Fruit fly (Drosophila melanogaster) whole organism, embryonic: ENCODE results near the gene Gnpat.

Source experiments
- Ada2b ChIP-seq: fragments of 200-800 bp; sonication (Bioruptor generic); IDR thresholded peaks from 2 replicates; pipeline ENCODE4 v1.3.6; 2022; ENCODE audit warnings: missing biosample characterization, missing genetic modification characterization
- Atf-2 ChIP-seq: fragments of 200-800 bp; sonication (Bioruptor generic); optimal IDR thresholded peaks from 2 replicates; lab custom pipeline; 2016; ENCODE audit warnings: missing biosample characterization, missing genetic modification characterization
- Atf6 ChIP-seq: fragments of 200-800 bp; sonication (Bioruptor generic); IDR thresholded peaks from 2 replicates; pipeline ENCODE4 v1.3.6; 2022; ENCODE audit warnings: missing biosample characterization, missing genetic modification characterization
- Awh ChIP-seq: fragments of 200-800 bp; sonication (Bioruptor generic); IDR thresholded peaks from 2 replicates; pipeline ENCODE4, ENCODE4 v1.3.6; 2022; ENCODE audit warnings: missing biosample characterization, missing genetic modification characterization
- CG10959 ChIP-seq: fragments of 200-800 bp; sonication (Bioruptor generic); IDR thresholded peaks from 2 replicates; pipeline ENCODE4 v1.3.6; 2022; ENCODE audit warnings: missing biosample characterization, missing genetic modification characterization
- CG11695 ChIP-seq: fragments of 200-800 bp; sonication (Bioruptor generic); IDR thresholded peaks from 3 replicates; pipeline ENCODE4 v1.3.6; 2022; ENCODE audit warnings: missing biosample characterization, missing genetic modification characterization
- CG14441 ChIP-seq: fragments of 200-800 bp; sonication (Bioruptor generic); IDR thresholded peaks from 2 replicates; pipeline ENCODE4 v1.3.6; 2022; ENCODE audit warnings: missing biosample characterization, missing genetic modification characterization
- CG14667 ChIP-seq: fragments of 200-800 bp; sonication (Bioruptor generic); IDR thresholded peaks from 2 replicates; pipeline ENCODE4 v1.3.6; 2022; ENCODE audit warnings: missing biosample characterization, missing genetic modification characterization
- CG15696 ChIP-seq: fragments of 200-800 bp; sonication (Bioruptor generic); optimal IDR thresholded peaks from 2 replicates; lab custom pipeline; 2019; ENCODE audit warnings: missing biosample characterization, mild to moderate bottlenecking, missing genetic modification characterization, moderate library complexity
- CG17829 ChIP-seq: fragments of 200-800 bp; optimal IDR thresholded peaks from 2 replicates; lab custom pipeline; 2019; ENCODE audit warnings: missing biosample characterization, mild to moderate bottlenecking, missing genetic modification characterization, moderate library complexity
- CG1832 ChIP-seq: fragments of 200-800 bp; sonication (Bioruptor generic); optimal IDR thresholded peaks from 2 replicates; lab custom pipeline; 2017; ENCODE audit warnings: missing biosample characterization, mild to moderate bottlenecking, missing genetic modification characterization, inconsistent platforms
- CG18619 ChIP-seq: fragments of 200-800 bp; sonication (Bioruptor generic); optimal IDR thresholded peaks from 3 replicates; lab custom pipeline; 2017; ENCODE audit warnings: missing biosample characterization, mild to moderate bottlenecking, missing genetic modification characterization
- CG2889 ChIP-seq: fragments of 200-800 bp; sonication (Bioruptor generic); IDR thresholded peaks from 3 replicates; pipeline ENCODE4 v1.3.6; 2022; ENCODE audit warnings: missing biosample characterization, missing genetic modification characterization
- CG31224 ChIP-seq: fragments of 200-800 bp; sonication (Bioruptor generic); IDR thresholded peaks from 2 replicates; pipeline ENCODE4 v1.3.6; 2022; ENCODE audit warnings: missing biosample characterization, missing genetic modification characterization
- CG31441 ChIP-seq: fragments of 200-800 bp; sonication (Bioruptor generic); IDR thresholded peaks from 2 replicates; pipeline ENCODE4 v1.3.6; 2022; ENCODE audit warnings: missing biosample characterization, missing genetic modification characterization
- CG3838 ChIP-seq: fragments of 200-800 bp; sonication (Bioruptor generic); optimal IDR thresholded peaks from 3 replicates; lab custom pipeline; 2016; ENCODE audit warnings: missing biosample characterization, missing genetic modification characterization
- CG4404 ChIP-seq: fragments of 200-800 bp; sonication (Bioruptor generic); IDR thresholded peaks from 2 replicates; pipeline ENCODE4 v1.3.6; 2022; ENCODE audit warnings: missing biosample characterization, missing genetic modification characterization
- CG4820 ChIP-seq: fragments of 200-800 bp; sonication (Bioruptor generic); optimal IDR thresholded peaks from 3 replicates; lab custom pipeline; 2016; ENCODE audit warnings: missing biosample characterization, missing genetic modification characterization
- CG6791 ChIP-seq: fragments of 200-800 bp; sonication (Bioruptor generic); IDR thresholded peaks from 3 replicates; pipeline ENCODE4 v1.3.6; 2022; ENCODE audit warnings: missing biosample characterization, missing genetic modification characterization; ENCODE audit not compliant: partially characterized antibody
- CG8388 ChIP-seq: fragments of 200-800 bp; sonication (Bioruptor generic); optimal IDR thresholded peaks from 2 replicates; lab custom pipeline; 2019; ENCODE audit warnings: missing biosample characterization, mild to moderate bottlenecking, missing genetic modification characterization, moderate library complexity
- Dad ChIP-seq: fragments of 200-800 bp; sonication (Bioruptor generic); optimal IDR thresholded peaks from 3 replicates; lab custom pipeline; 2016; ENCODE audit warnings: missing biosample characterization, missing genetic modification characterization
- HLH4C ChIP-seq: fragments of 200-800 bp; sonication (Bioruptor generic); IDR thresholded peaks from 3 replicates; pipeline ENCODE4 v1.3.6; 2022; ENCODE audit warnings: missing biosample characterization, missing genetic modification characterization; ENCODE audit not compliant: partially characterized antibody
- Lim3 ChIP-seq: fragments of 200-800 bp; sonication (Bioruptor generic); IDR thresholded peaks from 2 replicates; pipeline ENCODE4 v1.3.6; 2022; ENCODE audit warnings: missing biosample characterization, missing genetic modification characterization
- Myb ChIP-seq: fragments of 200-800 bp; sonication (Bioruptor generic); optimal IDR thresholded peaks from 2 replicates; lab custom pipeline; 2016; ENCODE audit warnings: missing biosample characterization, missing genetic modification characterization
- Ptx1 ChIP-seq: fragments of 200-800 bp; sonication (Bioruptor generic); IDR thresholded peaks from 2 replicates; pipeline ENCODE4 v1.3.6; 2022; ENCODE audit warnings: missing biosample characterization, missing genetic modification characterization
- Spps ChIP-seq: fragments of 200-800 bp; sonication (Bioruptor generic); optimal IDR thresholded peaks from 2 replicates; lab custom pipeline; 2018; ENCODE audit warnings: missing biosample characterization, mild to moderate bottlenecking, missing genetic modification characterization
- Trl ChIP-seq, 3 experiments: fragments of >200 bp in 2 of 3; fragments of 200-800 bp in 1 of 3; sonication (Bioruptor generic) in 1 of 3; optimal IDR thresholded peaks; 2 replicates in 1 of 3; 3 replicates in 2 of 3; lab custom pipeline; 2016 to 2017; ENCODE audit warnings: missing biosample characterization in 1 of 3, missing genetic modification characterization in 1 of 3
- YL-1 ChIP-seq: fragments of 200-800 bp; sonication (Bioruptor generic); optimal IDR thresholded peaks from 3 replicates; lab custom pipeline; 2017; ENCODE audit warnings: missing biosample characterization, mild to moderate bottlenecking, missing genetic modification characterization
- az2 ChIP-seq: fragments of 200-800 bp; sonication (Bioruptor generic); optimal IDR thresholded peaks from 3 replicates; lab custom pipeline; 2016; ENCODE audit warnings: missing biosample characterization, missing genetic modification characterization
- bab2 ChIP-seq: fragments of 200-800 bp; sonication (Bioruptor generic); optimal IDR thresholded peaks from 2 replicates; lab custom pipeline; 2016; ENCODE audit warnings: missing biosample characterization, missing genetic modification characterization
- bbx ChIP-seq: fragments of 200-800 bp; sonication (Bioruptor generic); IDR thresholded peaks from 2 replicates; pipeline ENCODE4 v1.3.6; 2022; ENCODE audit warnings: missing biosample characterization, missing genetic modification characterization; ENCODE audit not compliant: partially characterized antibody
- bsh ChIP-seq, 2 experiments: fragments of 200-800 bp; sonication (Bioruptor generic); optimal IDR thresholded peaks; 2 replicates each; lab custom pipeline; 2017 to 2018; ENCODE audit warnings: mild to moderate bottlenecking in 2 of 2, missing biosample characterization in 2 of 2, missing genetic modification characterization in 2 of 2, moderate library complexity in 1 of 2
- chm ChIP-seq: fragments of 200-800 bp; sonication (Bioruptor generic); IDR thresholded peaks from 2 replicates; pipeline ENCODE4 v1.3.6; 2022; ENCODE audit warnings: missing biosample characterization, missing genetic modification characterization
- crc ChIP-seq: fragments of 200-800 bp; sonication (Bioruptor generic); optimal IDR thresholded peaks from 2 replicates; lab custom pipeline; 2016; ENCODE audit warnings: missing biosample characterization, missing genetic modification characterization
- dm ChIP-seq: fragments of 200-800 bp; sonication (Bioruptor generic); optimal IDR thresholded peaks from 3 replicates; lab custom pipeline; 2016; ENCODE audit warnings: missing biosample characterization, missing genetic modification characterization
- dmrt99B ChIP-seq: fragments of 200-800 bp; sonication (Bioruptor generic); optimal IDR thresholded peaks from 2 replicates; lab custom pipeline; 2018; ENCODE audit warnings: missing biosample characterization, mild to moderate bottlenecking, missing genetic modification characterization, moderate library complexity
- eyg ChIP-seq: fragments of 200-800 bp; sonication (Bioruptor generic); optimal IDR thresholded peaks from 3 replicates; lab custom pipeline; 2016; ENCODE audit warnings: missing biosample characterization, missing genetic modification characterization
- fu2 ChIP-seq: fragments of 200-800 bp; sonication (Bioruptor generic); optimal IDR thresholded peaks from 2 replicates; lab custom pipeline; 2016; ENCODE audit warnings: missing biosample characterization, missing genetic modification characterization
- gem ChIP-seq: fragments of 200-800 bp; sonication (Bioruptor generic); optimal IDR thresholded peaks from 2 replicates; lab custom pipeline; 2019; ENCODE audit warnings: missing biosample characterization, mild to moderate bottlenecking, missing genetic modification characterization, moderate library complexity
- grau ChIP-seq: fragments of 200-800 bp; optimal IDR thresholded peaks from 3 replicates; lab custom pipeline; 2019; ENCODE audit warnings: missing biosample characterization, mild to moderate bottlenecking, missing genetic modification characterization, moderate library complexity
- gsb-n ChIP-seq: fragments of 200-800 bp; sonication (Bioruptor generic); optimal IDR thresholded peaks from 3 replicates; lab custom pipeline; 2018; ENCODE audit warnings: missing biosample characterization, mild to moderate bottlenecking, missing genetic modification characterization
- insv ChIP-seq, 2 experiments: fragments of 200-800 bp; sonication (Bioruptor generic); optimal IDR thresholded peaks; 3 replicates each; lab custom pipeline; 2016 to 2018; ENCODE audit warnings: missing biosample characterization in 2 of 2, missing genetic modification characterization in 2 of 2
- inv ChIP-seq: fragments of 200-800 bp; sonication (Bioruptor generic); IDR thresholded peaks from 2 replicates; pipeline ENCODE4 v1.3.6; 2022; ENCODE audit warnings: missing biosample characterization, missing genetic modification characterization; ENCODE audit not compliant: partially characterized antibody
- lilli ChIP-seq: fragments of 200-800 bp; sonication (Bioruptor generic); optimal IDR thresholded peaks from 3 replicates; lab custom pipeline; 2016; ENCODE audit warnings: missing biosample characterization, missing genetic modification characterization
- nmo ChIP-seq: fragments of 200-800 bp; sonication (Bioruptor generic); optimal IDR thresholded peaks from 2 replicates; lab custom pipeline; 2018; ENCODE audit warnings: missing biosample characterization, mild to moderate bottlenecking, missing genetic modification characterization, moderate library complexity
- pzg ChIP-seq: fragments of 200-800 bp; sonication (Bioruptor generic); optimal IDR thresholded peaks from 3 replicates; lab custom pipeline; 2018; ENCODE audit warnings: missing biosample characterization, mild to moderate bottlenecking, missing genetic modification characterization, moderate library complexity
- tap ChIP-seq: fragments of 200-800 bp; optimal IDR thresholded peaks from 3 replicates; lab custom pipeline; 2019; ENCODE audit warnings: missing biosample characterization, mild to moderate bottlenecking, missing genetic modification characterization, moderate library complexity
- twi ChIP-seq: fragments of 200-800 bp; optimal IDR thresholded peaks from 2 replicates; lab custom pipeline; 2019; ENCODE audit warnings: missing biosample characterization, mild to moderate bottlenecking, missing genetic modification characterization, moderate library complexity

Gene Gnpat

DNA sequence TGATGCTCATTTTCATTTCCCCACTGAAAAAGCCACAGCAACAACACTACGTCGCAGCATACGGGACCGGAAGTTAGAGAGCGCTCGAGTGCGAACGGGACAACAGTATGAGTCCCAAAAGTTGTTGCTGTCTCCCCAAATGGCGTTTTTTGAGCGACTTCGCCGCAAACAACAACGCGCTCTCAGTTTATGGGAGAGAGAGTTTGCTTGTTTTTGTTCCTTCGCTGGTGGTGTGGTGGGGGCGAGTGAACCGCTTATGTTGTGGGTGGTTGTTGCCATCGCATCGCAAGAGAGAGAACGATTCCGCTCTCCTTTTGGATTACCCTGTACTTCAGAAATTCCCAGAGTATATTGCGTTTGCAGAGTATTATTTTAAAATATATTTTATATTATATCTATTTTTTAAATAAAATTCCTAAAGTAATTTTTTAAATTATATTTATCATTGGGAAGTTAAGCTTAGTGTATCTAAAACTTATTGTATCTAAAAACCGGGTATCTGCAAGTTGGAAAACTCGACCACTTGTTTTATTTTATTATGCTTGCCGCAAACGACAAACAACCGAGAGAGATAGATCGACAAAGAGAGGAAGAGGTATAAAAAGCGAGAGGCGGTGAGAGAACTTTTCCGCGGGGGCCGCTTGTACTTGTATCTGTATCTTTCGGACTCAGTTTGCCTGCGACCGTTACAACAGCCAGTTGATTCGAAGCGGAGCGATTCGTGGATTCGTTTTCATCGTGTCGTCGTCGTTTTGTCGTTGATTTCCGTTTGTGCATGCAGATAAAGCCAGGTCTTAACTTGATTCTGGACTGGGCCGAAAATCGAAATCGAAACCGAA lies 24.9 kb upstream of the Gnpat start, which contains the start of gene msi (continued):
- TF ChIP-seq eyg (GFP tag; lab: Kevin White, UChicago) (peak; percentile 42), CG10959 (GFP tag; lab: Robert Waterston, UW) (peak; percentile 95), lilli (peak; percentile 92), bbx (GFP tag; lab: Robert Waterston, UW) (peak; percentile 65), nmo (peak; percentile 100), YL-1 (GFP tag; lab: Kevin White, UChicago) (peak; percentile 95), CG11695 (GFP tag; lab: Robert Waterston, UW) (peak; percentile 99), pzg (peak; percentile 40), CG6791 (GFP tag; lab: Robert Waterston, UW) (peak; percentile 54; the same call in 2 of the 3 replicates), CG31441 (GFP tag; lab: Robert Waterston, UW) (peak; percentile 100), CG1832 (GFP tag; lab: Kevin White, UChicago) (peak; percentile 90), dmrt99B (tag; lab: Kevin White, UChicago) (peak; percentile 100), Atf6 (GFP tag; lab: Robert Waterston, UW) (peak; percentile 97), Myb (GFP tag; lab: Kevin White, UChicago) (peak; percentile 63), Ada2b (peak; percentile 99), Ptx1 (GFP tag; lab: Robert Waterston, UW) (peak; percentile 100), dm (GFP tag; lab: Kevin White, UChicago) (peak; percentile 56), CG15696 (tag; lab: Kevin White, UChicago) (peak; percentile 92), twi (peak; percentile 98), bab2 (peak; percentile 81), tap (tag; lab: Kevin White, UChicago) (peak; percentile 98), Dad (GFP tag; lab: Kevin White, UChicago) (peak; percentile 66), CG4404 (peak; percentile 97), HLH4C (GFP tag; lab: Robert Waterston, UW) (0 out of 3 replicates have a peak, but pooled peaks have one; percentile 31), CG17829 (tag; lab: Kevin White, UChicago) (peak; percentile 100), Awh (GFP tag; lab: Robert Waterston, UW) (peak; percentile 99), Atf-2 (GFP tag; lab: Kevin White, UChicago) (peak; percentile 68), gsb-n (tag; lab: Kevin White, UChicago) (peak; percentile 100), CG8388 (GFP tag; lab: Kevin White, UChicago) (peak; percentile 99), gem (peak; percentile 100), CG3838 (GFP tag; lab: Kevin White, UChicago) (peak; percentile 84), chm (GFP tag; lab: Robert Waterston, UW) (peak; percentile 95), az2 (GFP tag; lab: Kevin White, UChicago) (peak; percentile 98), CG4820 (GFP tag; lab: Kevin White, UChicago) (peak; percentile 96), crc (GFP tag; lab: Kevin White, UChicago) (peak; percentile 35), grau (tag; lab: Kevin White, UChicago) (peak; percentile 99), inv (peak; percentile 48; the same call in 1 of the 2 replicates), Spps (tag; lab: Kevin White, UChicago) (peak; percentile 99), CG14441 (GFP tag; lab: Robert Waterston, UW) (peak; percentile 98), Trl (optimal IDR thresholded peaks at IDR 0.05; lab: Kevin White, UChicago) (peak; percentile 91 to 97), Trl (GFP tag; optimal IDR thresholded peaks at IDR 0.05; lab: Kevin White, UChicago) (peak; percentile 54), CG18619 (GFP tag; lab: Kevin White, UChicago) (peak; percentile 99), Lim3 (GFP tag; lab: Robert Waterston, UW) (peak; percentile 98), bsh (GFP tag; optimal IDR thresholded peaks at IDR 0.05; lab: Kevin White, UChicago) (peak; percentile 94 to 100), fu2 (GFP tag; lab: Kevin White, UChicago) (peak; percentile 50), CG2889 (GFP tag; lab: Robert Waterston, UW) (peak; percentile 98), insv (GFP tag; optimal IDR thresholded peaks at IDR 0.05; lab: Kevin White, UChicago) (peak in 1 of 2 experiments; percentile 70), CG14667 (peak; percentile 99), CG31224 (GFP tag; lab: Robert Waterston, UW) (peak; percentile 97)
